Fruit fly (Drosophila melanogaster) whole organism, embryonic: ENCODE data around the gene CG15865.
A peak's percentile ranks its signal among the peaks of the same experiment; 100 is the strongest.

Experiments
- ATbp ChIP-seq: fragments of 200-800 bp; sonication (Bioruptor generic); optimal IDR thresholded peaks from 2 replicates; lab custom pipeline; 2017; ENCODE audit warnings: missing biosample characterization, mild to moderate bottlenecking, missing genetic modification characterization, missing genetic modification reagents
- CG10565 ChIP-seq: fragments of 200-800 bp; sonication (Bioruptor generic); optimal IDR thresholded peaks from 3 replicates; lab custom pipeline; 2016; ENCODE audit warnings: missing biosample characterization, mild to moderate bottlenecking, missing genetic modification characterization
- CG11695 ChIP-seq: fragments of 200-800 bp; sonication (Bioruptor generic); IDR thresholded peaks from 3 replicates; pipeline ENCODE4 v1.3.6; 2022; ENCODE audit warnings: missing biosample characterization, missing genetic modification characterization
- CG13287 ChIP-seq: fragments of 200-800 bp; sonication (Bioruptor generic); IDR thresholded peaks from 2 replicates; pipeline ENCODE4 v1.3.6; 2022; ENCODE audit warnings: missing biosample characterization, missing genetic modification characterization; ENCODE audit not compliant: partially characterized antibody
- CG13894 ChIP-seq: fragments of 200-800 bp; sonication (Bioruptor generic); optimal IDR thresholded peaks from 3 replicates; lab custom pipeline; 2018; ENCODE audit warnings: missing biosample characterization, mild to moderate bottlenecking, missing genetic modification characterization, moderate library complexity
- CG14667 ChIP-seq: fragments of 200-800 bp; sonication (Bioruptor generic); IDR thresholded peaks from 2 replicates; pipeline ENCODE4 v1.3.6; 2022; ENCODE audit warnings: missing biosample characterization, missing genetic modification characterization
- CG1603 ChIP-seq: fragments of 200-800 bp; sonication (Bioruptor generic); optimal IDR thresholded peaks from 2 replicates; lab custom pipeline; 2019; ENCODE audit warnings: missing biosample characterization, mild to moderate bottlenecking, missing genetic modification characterization, moderate library complexity
- CG2129 ChIP-seq: fragments of 200-800 bp; sonication (Bioruptor generic); IDR thresholded peaks from 2 replicates; pipeline ENCODE4 v1.3.6; 2022; ENCODE audit warnings: missing biosample characterization, missing genetic modification characterization; ENCODE audit not compliant: partially characterized antibody
- CG32767 ChIP-seq: fragments of 200-800 bp; sonication (Bioruptor generic); IDR thresholded peaks from 2 replicates; pipeline ENCODE4 v1.3.6; 2022; ENCODE audit warnings: missing biosample characterization, missing genetic modification characterization
- CG34422 ChIP-seq: fragments of 200-800 bp; sonication (Bioruptor generic); IDR thresholded peaks from 3 replicates; pipeline ENCODE4 v1.3.6; 2022; ENCODE audit warnings: missing biosample characterization, missing genetic modification characterization
- CG3995 ChIP-seq: fragments of 200-800 bp; sonication (Bioruptor generic); optimal IDR thresholded peaks from 3 replicates; lab custom pipeline; 2016; ENCODE audit warnings: missing biosample characterization, missing genetic modification characterization
- CG43689 ChIP-seq: fragments of 200-800 bp; sonication (Bioruptor generic); IDR thresholded peaks from 2 replicates; pipeline ENCODE4 v1.3.6; 2022; ENCODE audit warnings: missing biosample characterization, missing genetic modification characterization
- CG4617 ChIP-seq: fragments of 200-800 bp; sonication (Bioruptor generic); optimal IDR thresholded peaks from 3 replicates; lab custom pipeline; 2016; ENCODE audit warnings: missing biosample characterization, missing genetic modification characterization, borderline replicate concordance
- CG6175 ChIP-seq: fragments of 200-800 bp; sonication (Bioruptor generic); IDR thresholded peaks from 3 replicates; pipeline ENCODE4 v1.3.6; 2022; ENCODE audit warnings: missing biosample characterization, missing genetic modification characterization
- CG7271 ChIP-seq: fragments of 200-800 bp; sonication (Bioruptor generic); optimal IDR thresholded peaks from 2 replicates; lab custom pipeline; 2018; ENCODE audit warnings: missing biosample characterization, mild to moderate bottlenecking, missing genetic modification characterization, moderate library complexity
- CG7928 ChIP-seq: fragments of 200-800 bp; sonication (Bioruptor generic); optimal IDR thresholded peaks from 2 replicates; lab custom pipeline; 2017; ENCODE audit warnings: missing biosample characterization, mild to moderate bottlenecking, missing genetic modification characterization
- CG8290 ChIP-seq, 3 experiments: fragments of 200-800 bp; sonication (Bioruptor generic); optimal IDR thresholded peaks; 2 replicates each; lab custom pipeline; 2016 to 2019; ENCODE audit warnings: missing biosample characterization in 3 of 3, missing genetic modification characterization in 3 of 3, mild to moderate bottlenecking in 2 of 3, moderate library complexity in 1 of 3
- CG8478 ChIP-seq: fragments of >200 bp; optimal IDR thresholded peaks from 2 replicates; lab custom pipeline; 2018
- CG8944 ChIP-seq: fragments of 200-800 bp; sonication (Bioruptor generic); optimal IDR thresholded peaks from 3 replicates; lab custom pipeline; 2016; ENCODE audit warnings: missing biosample characterization, missing genetic modification characterization
- CTCF ChIP-seq: fragments of 200-800 bp; sonication (Bioruptor generic); optimal IDR thresholded peaks from 2 replicates; lab custom pipeline; 2017; ENCODE audit warnings: missing biosample characterization, mild to moderate bottlenecking, missing genetic modification characterization, moderate library complexity
- H15 ChIP-seq: fragments of 200-800 bp; sonication (Bioruptor generic); IDR thresholded peaks from 3 replicates; pipeline ENCODE4 v1.3.6; 2022; ENCODE audit warnings: missing biosample characterization, missing genetic modification characterization
- MESR4 ChIP-seq: fragments of 200-800 bp; sonication (Bioruptor generic); optimal IDR thresholded peaks from 2 replicates; lab custom pipeline; 2018; ENCODE audit warnings: missing biosample characterization, mild to moderate bottlenecking, missing genetic modification characterization, moderate library complexity
- Mrtf ChIP-seq: fragments of 200-800 bp; sonication (Bioruptor generic); IDR thresholded peaks from 3 replicates; pipeline ENCODE4 v1.3.6; 2022; ENCODE audit warnings: missing biosample characterization, missing genetic modification characterization
- NC2α ChIP-seq: fragments of 200-800 bp; sonication (Bioruptor generic); optimal IDR thresholded peaks from 2 replicates; lab custom pipeline; 2016; ENCODE audit warnings: missing biosample characterization, missing genetic modification characterization
- NC2β ChIP-seq: fragments of 200-800 bp; sonication (Bioruptor generic); optimal IDR thresholded peaks from 2 replicates; lab custom pipeline; 2016; ENCODE audit warnings: missing biosample characterization, missing genetic modification characterization
- NFAT ChIP-seq: fragments of 200-800 bp; sonication (Bioruptor generic); IDR thresholded peaks from 2 replicates; pipeline ENCODE4 v1.3.6; 2022; ENCODE audit warnings: missing biosample characterization, missing genetic modification characterization
- Pdp1 ChIP-seq, 2 experiments: fragments of 200-800 bp; sonication (Bioruptor generic); optimal IDR thresholded peaks; 3 replicates each; lab custom pipeline; 2016; ENCODE audit warnings: missing biosample characterization in 2 of 2, missing genetic modification characterization in 2 of 2, mild to moderate bottlenecking in 1 of 2, moderate library complexity in 1 of 2
- Ptx1 ChIP-seq: fragments of 200-800 bp; sonication (Bioruptor generic); IDR thresholded peaks from 2 replicates; pipeline ENCODE4 v1.3.6; 2022; ENCODE audit warnings: missing biosample characterization, missing genetic modification characterization
- Scr ChIP-seq: fragments of 200-800 bp; sonication (Bioruptor generic); IDR thresholded peaks from 2 replicates; pipeline ENCODE4 v1.3.6; 2022; ENCODE audit warnings: missing biosample characterization, missing genetic modification characterization; ENCODE audit not compliant: partially characterized antibody
- Sry-β ChIP-seq: fragments of 200-800 bp; sonication (Bioruptor generic); optimal IDR thresholded peaks from 2 replicates; lab custom pipeline; 2018; ENCODE audit warnings: missing biosample characterization, mild to moderate bottlenecking, missing genetic modification characterization, moderate library complexity
- Usf ChIP-seq: fragments of 200-800 bp; sonication (Bioruptor generic); optimal IDR thresholded peaks from 2 replicates; lab custom pipeline; 2017; ENCODE audit warnings: missing genotype, missing biosample characterization, missing genetic modification characterization
- Xbp1 ChIP-seq: fragments of 200-800 bp; sonication (Bioruptor generic); optimal IDR thresholded peaks from 3 replicates; lab custom pipeline; 2016; ENCODE audit warnings: missing biosample characterization, mild to moderate bottlenecking, missing genetic modification characterization
- ab ChIP-seq: fragments of 200-800 bp; sonication (Bioruptor generic); optimal IDR thresholded peaks from 2 replicates; lab custom pipeline; 2016; ENCODE audit warnings: missing biosample characterization, missing genetic modification characterization
- ato ChIP-seq: fragments of 200-800 bp; sonication (Bioruptor generic); IDR thresholded peaks from 2 replicates; pipeline ENCODE4 v1.3.6; 2022; ENCODE audit warnings: missing biosample characterization, missing genetic modification characterization; ENCODE audit not compliant: partially characterized antibody
- bbx ChIP-seq: fragments of 200-800 bp; sonication (Bioruptor generic); IDR thresholded peaks from 2 replicates; pipeline ENCODE4 v1.3.6; 2022; ENCODE audit warnings: missing biosample characterization, missing genetic modification characterization; ENCODE audit not compliant: partially characterized antibody
- bcd ChIP-seq: fragments of 200-800 bp; sonication (Bioruptor generic); optimal IDR thresholded peaks from 2 replicates; lab custom pipeline; 2017; ENCODE audit warnings: missing biosample characterization, mild to moderate bottlenecking, missing genetic modification characterization
- bigmax ChIP-seq: fragments of 200-800 bp; sonication (Bioruptor generic); optimal IDR thresholded peaks from 2 replicates; lab custom pipeline; 2018; ENCODE audit warnings: missing biosample characterization, mild to moderate bottlenecking, missing genetic modification characterization
- dmrt11E ChIP-seq: fragments of 200-800 bp; sonication (Bioruptor generic); optimal IDR thresholded peaks from 3 replicates; lab custom pipeline; 2018; ENCODE audit warnings: missing biosample characterization, mild to moderate bottlenecking, missing genetic modification characterization, moderate library complexity
- gcm2 ChIP-seq: fragments of 200-800 bp; sonication (Bioruptor generic); optimal IDR thresholded peaks from 2 replicates; lab custom pipeline; 2016; ENCODE audit warnings: missing biosample characterization, missing genetic modification characterization
- hkb ChIP-seq, 2 experiments: fragments of 200-800 bp in 1 of 2; fragments of >200 bp in 1 of 2; sonication (Bioruptor generic) in 1 of 2; IDR thresholded peaks in 1 of 2; optimal IDR thresholded peaks in 1 of 2; 2 replicates each; pipeline versions ENCODE4 v1.3.6 to Lab custom; 2017 to 2022; ENCODE audit warnings: missing biosample characterization in 1 of 2, missing genetic modification characterization in 1 of 2
- kah ChIP-seq: fragments of 200-800 bp; sonication (Bioruptor generic); optimal IDR thresholded peaks from 2 replicates; lab custom pipeline; 2018; ENCODE audit warnings: missing biosample characterization, mild to moderate bottlenecking, missing genetic modification characterization
- oc ChIP-seq: fragments of 200-800 bp; sonication (Bioruptor generic); optimal IDR thresholded peaks from 2 replicates; lab custom pipeline; 2018; ENCODE audit warnings: missing biosample characterization, mild to moderate bottlenecking, missing genetic modification characterization, moderate library complexity
- pros ChIP-seq: fragments of 200-800 bp; sonication (Bioruptor generic); optimal IDR thresholded peaks from 3 replicates; lab custom pipeline; 2019; ENCODE audit warnings: missing biosample characterization, mild to moderate bottlenecking, missing genetic modification characterization, moderate library complexity
- sim ChIP-seq: fragments of 200-800 bp; sonication (Bioruptor generic); IDR thresholded peaks from 2 replicates; pipeline ENCODE4 v1.3.6; 2022; ENCODE audit warnings: missing biosample characterization, missing genetic modification characterization
- slou ChIP-seq: fragments of 200-800 bp; sonication (Bioruptor generic); optimal IDR thresholded peaks from 3 replicates; lab custom pipeline; 2016; ENCODE audit warnings: missing biosample characterization, missing genetic modification characterization
- ssp ChIP-seq: fragments of 200-800 bp; sonication (Bioruptor generic); IDR thresholded peaks from 2 replicates; pipeline ENCODE4 v1.3.6; 2022; ENCODE audit warnings: missing biosample characterization, missing genetic modification characterization
- tgo ChIP-seq: fragments of 200-800 bp; sonication (Bioruptor generic); IDR thresholded peaks from 3 replicates; pipeline ENCODE4 v1.3.6; 2022; ENCODE audit warnings: missing biosample characterization, missing genetic modification characterization
- tx ChIP-seq: fragments of 200-800 bp; sonication (Bioruptor generic); optimal IDR thresholded peaks from 2 replicates; lab custom pipeline; 2016; ENCODE audit warnings: missing biosample characterization, missing genetic modification characterization

The CG15865 gene

dm6 chrX:16650078-16651063 is 13.9 kb downstream of the CG15865 start (continued):
- TF ChIP-seq tx (GFP tag; lab: Kevin White, UChicago) = no peak
- no peak for TF ChIP-seq pros (GFP tag; lab: Kevin White, UChicago)
- peak; percentile 41 for TF ChIP-seq CG1603 (tag; lab: Kevin White, UChicago)
- no peak for TF ChIP-seq gcm2 (GFP tag; lab: Kevin White, UChicago)
- no peak for TF ChIP-seq ab
- no peak for TF ChIP-seq CG14667 (GFP tag; lab: Robert Waterston, UW)
- TF ChIP-seq CG13894 (tag; lab: Kevin White, UChicago) = no peak
- 0 out of 2 replicates have a peak, but pooled peaks have one; percentile 14 for TF ChIP-seq sim (GFP tag; lab: Robert Waterston, UW)
- TF ChIP-seq ssp (GFP tag; lab: Robert Waterston, UW) = no peak
- TF ChIP-seq CG7928 (GFP tag; lab: Kevin White, UChicago) = no peak
- TF ChIP-seq NC2β (GFP tag; lab: Kevin White, UChicago) = no peak
- TF ChIP-seq Ptx1 (GFP tag; lab: Robert Waterston, UW) = peak; percentile 58
- no peak for TF ChIP-seq CG2129 (GFP tag; lab: Robert Waterston, UW)
- TF ChIP-seq CG34422 = no peak
- TF ChIP-seq CG8290 (GFP tag; optimal IDR thresholded peaks at IDR 0.05; lab: Kevin White, UChicago) = no peak
- peak in 1 of 2 experiments; percentile 15 for TF ChIP-seq CG8290 (tag; optimal IDR thresholded peaks at IDR 0.05; lab: Kevin White, UChicago)
- no peak for TF ChIP-seq bigmax (GFP tag; lab: Kevin White, UChicago)
- TF ChIP-seq Usf = no peak
- TF ChIP-seq Sry-β (GFP tag; lab: Kevin White, UChicago) = no peak
- no peak for TF ChIP-seq dmrt11E (tag; lab: Kevin White, UChicago)
- peak; percentile 16 for TF ChIP-seq ATbp (GFP tag; lab: Kevin White, UChicago)
- TF ChIP-seq CG8478 (lab: Kevin White, UChicago) = no peak
- no peak for TF ChIP-seq bbx (GFP tag; lab: Robert Waterston, UW)
- no peak for TF ChIP-seq CG13287 (GFP tag; lab: Robert Waterston, UW)
- TF ChIP-seq kah = no peak
- TF ChIP-seq NFAT (GFP tag; lab: Robert Waterston, UW) = no peak
- TF ChIP-seq Pdp1 (GFP tag; optimal IDR thresholded peaks at IDR 0.05; lab: Kevin White, UChicago) = peak; percentile 78 to 83
- TF ChIP-seq NC2α (GFP tag; lab: Kevin White, UChicago) = no peak
- TF ChIP-seq CG32767 (GFP tag; lab: Robert Waterston, UW) = no peak
- 0 out of 3 replicates have a peak, but pooled peaks have one; percentile 27 for TF ChIP-seq CG11695 (GFP tag; lab: Robert Waterston, UW)
- peak; percentile 0 for TF ChIP-seq bcd (GFP tag; lab: Kevin White, UChicago)
- TF ChIP-seq oc = peak; percentile 57
- peak; percentile 66 for TF ChIP-seq Mrtf (GFP tag; lab: Robert Waterston, UW)
- no peak for TF ChIP-seq Scr (GFP tag; lab: Robert Waterston, UW)
- no peak for TF ChIP-seq CG10565
- no peak for TF ChIP-seq hkb (optimal IDR thresholded peaks at IDR 0.05; lab: Kevin White, UChicago)
- TF ChIP-seq hkb (GFP tag; IDR thresholded peaks at IDR 0.05; lab: Robert Waterston, UW) = no peak
- TF ChIP-seq CG4617 (GFP tag; lab: Kevin White, UChicago) = no peak
- TF ChIP-seq CG43689 (GFP tag; lab: Robert Waterston, UW) = no peak
- no peak for TF ChIP-seq CG7271 (tag; lab: Kevin White, UChicago)
- TF ChIP-seq CG8944 (GFP tag; lab: Kevin White, UChicago) = no peak
- TF ChIP-seq CTCF (GFP tag; lab: Kevin White, UChicago) = peak; percentile 22
- peak; percentile 64 for TF ChIP-seq H15 (GFP tag; lab: Robert Waterston, UW)
- peak; percentile 43 for TF ChIP-seq slou (GFP tag; lab: Kevin White, UChicago)
- peak; percentile 15; the same call in 1 of the 3 replicates for TF ChIP-seq CG6175
- TF ChIP-seq ato (GFP tag; lab: Robert Waterston, UW) = no peak
- TF ChIP-seq CG3995 (GFP tag; lab: Kevin White, UChicago) = no peak
- TF ChIP-seq MESR4 (GFP tag; lab: Kevin White, UChicago) = no peak
- peak; percentile 60; the same call in 2 of the 3 replicates for TF ChIP-seq tgo (GFP tag; lab: Robert Waterston, UW)
- peak; percentile 21 for TF ChIP-seq Xbp1 (GFP tag; lab: Kevin White, UChicago)
